Fruit fly (Drosophila melanogaster) whole organism, prepupa: ENCODE measurements around the gene CG11905.

ENCODE experiments used
- Blimp-1 ChIP-seq: fragments of 200-800 bp; sonication (Bioruptor generic); optimal IDR thresholded peaks from 3 replicates; lab custom pipeline; 2017; ENCODE audit warnings: missing biosample characterization, missing genetic modification characterization, mild to moderate bottlenecking, moderate library complexity, missing genetic modification reagents
- CG10631 ChIP-seq: fragments of 200-800 bp; sonication (Bioruptor generic); optimal IDR thresholded peaks from 2 replicates; lab custom pipeline; 2016; ENCODE audit warnings: missing biosample characterization, missing genetic modification characterization
- CG11294 ChIP-seq: fragments of 200-800 bp; sonication (Bioruptor generic); IDR thresholded peaks from 2 replicates; pipeline ENCODE4 v1.3.6; 2022; ENCODE audit warnings: missing biosample characterization, missing genetic modification characterization
- CG15336 ChIP-seq: fragments of 200-800 bp; sonication (Bioruptor generic); IDR thresholded peaks from 2 replicates; pipeline ENCODE4 v1.3.6; 2022; ENCODE audit warnings: missing biosample characterization, missing genetic modification characterization
- CG1621 ChIP-seq: fragments of 200-800 bp; sonication (Bioruptor generic); optimal IDR thresholded peaks from 3 replicates; lab custom pipeline; 2018; ENCODE audit warnings: missing biosample characterization, mild to moderate bottlenecking, missing genetic modification characterization
- CG16779 ChIP-seq: fragments of 200-800 bp; sonication (Bioruptor generic); optimal IDR thresholded peaks from 3 replicates; lab custom pipeline; 2017; ENCODE audit warnings: missing biosample characterization, mild to moderate bottlenecking, missing genetic modification characterization
- CG31627 ChIP-seq: fragments of 200-800 bp; sonication (Bioruptor generic); optimal IDR thresholded peaks from 3 replicates; lab custom pipeline; 2016; ENCODE audit warnings: missing biosample characterization, missing genetic modification characterization
- CG32006 ChIP-seq: fragments of 200-800 bp; sonication (Bioruptor generic); optimal IDR thresholded peaks from 3 replicates; lab custom pipeline; 2017; ENCODE audit warnings: missing biosample characterization, mild to moderate bottlenecking, missing genetic modification characterization
- CG34406 ChIP-seq: fragments of 200-800 bp; sonication (Bioruptor generic); optimal IDR thresholded peaks from 3 replicates; lab custom pipeline; 2016; ENCODE audit warnings: missing biosample characterization, missing genetic modification characterization
- CG3919 ChIP-seq: fragments of 200-800 bp; sonication (Bioruptor generic); optimal IDR thresholded peaks from 3 replicates; lab custom pipeline; 2016; ENCODE audit warnings: missing biosample characterization, missing genetic modification characterization
- CG4318 ChIP-seq: fragments of 200-800 bp; sonication (Bioruptor generic); optimal IDR thresholded peaks from 3 replicates; lab custom pipeline; 2017; ENCODE audit warnings: missing biosample characterization, mild to moderate bottlenecking, missing genetic modification characterization
- CG6163 ChIP-seq: fragments of 200-800 bp; sonication (Bioruptor generic); IDR thresholded peaks from 3 replicates; pipeline ENCODE4 v1.3.6; 2022; ENCODE audit warnings: missing biosample characterization, missing genetic modification characterization
- CG6276 ChIP-seq: fragments of 200-800 bp; sonication (Bioruptor generic); optimal IDR thresholded peaks from 2 replicates; lab custom pipeline; 2017; ENCODE audit warnings: missing biosample characterization, mild to moderate bottlenecking, missing genetic modification characterization
- CG6792 ChIP-seq: fragments of 200-800 bp; sonication (Bioruptor generic); optimal IDR thresholded peaks from 3 replicates; lab custom pipeline; 2016; ENCODE audit warnings: missing biosample characterization, missing genetic modification characterization
- CG6808 ChIP-seq: fragments of 200-800 bp; sonication (Bioruptor generic); optimal IDR thresholded peaks from 3 replicates; lab custom pipeline; 2017; ENCODE audit warnings: missing biosample characterization, missing genetic modification characterization, mild to moderate bottlenecking, moderate library complexity, missing genetic modification reagents
- CG6854 ChIP-seq: fragments of 200-800 bp; sonication (Bioruptor generic); optimal IDR thresholded peaks from 2 replicates; lab custom pipeline; 2017; ENCODE audit warnings: missing biosample characterization, mild to moderate bottlenecking, missing genetic modification characterization
- CG8119 ChIP-seq: fragments of 200-800 bp; sonication (Bioruptor generic); IDR thresholded peaks from 3 replicates; pipeline ENCODE4 v1.3.6; 2022; ENCODE audit warnings: missing biosample characterization, missing genetic modification characterization
- CG8632 ChIP-seq: fragments of 200-800 bp; sonication (Bioruptor generic); optimal IDR thresholded peaks from 3 replicates; lab custom pipeline; 2016; ENCODE audit warnings: missing biosample characterization, missing genetic modification characterization
- Eip78C ChIP-seq: fragments of 200-800 bp; sonication (Bioruptor generic); peaks from one replicate; lab custom pipeline; 2016; ENCODE audit warnings: missing biosample characterization, missing genetic modification characterization
- Eip93F ChIP-seq: fragments of 200-800 bp; sonication (Bioruptor generic); optimal IDR thresholded peaks from 2 replicates; lab custom pipeline; 2016; ENCODE audit warnings: missing biosample characterization, mild to moderate bottlenecking, missing genetic modification characterization
- Ets21C ChIP-seq: fragments of 200-800 bp; sonication (Bioruptor generic); optimal IDR thresholded peaks from 3 replicates; lab custom pipeline; 2016; ENCODE audit warnings: missing biosample characterization, missing genetic modification characterization
- Ets96B ChIP-seq: fragments of 200-800 bp; optimal IDR thresholded peaks from 2 replicates; lab custom pipeline; 2019; ENCODE audit warnings: missing biosample characterization, mild to moderate bottlenecking, missing genetic modification characterization, moderate library complexity
- Hr38 ChIP-seq: sonication (Bioruptor generic); optimal IDR thresholded peaks from 2 replicates; lab custom pipeline; 2016; ENCODE audit warnings: missing biosample characterization, missing genetic modification characterization
- Hr39 ChIP-seq: fragments of 200-800 bp; sonication (Bioruptor generic); optimal IDR thresholded peaks from 2 replicates; lab custom pipeline; 2016; ENCODE audit warnings: missing biosample characterization, missing genetic modification characterization
- Hr4 ChIP-seq: fragments of 200-800 bp; sonication (Bioruptor generic); optimal IDR thresholded peaks from 3 replicates; lab custom pipeline; 2016; ENCODE audit warnings: missing biosample characterization, missing genetic modification characterization
- Lpt ChIP-seq: fragments of 200-800 bp; sonication (Bioruptor generic); optimal IDR thresholded peaks from 3 replicates; lab custom pipeline; 2016; ENCODE audit warnings: missing biosample characterization, missing genetic modification characterization
- Met ChIP-seq: fragments of 200-800 bp; sonication (Bioruptor generic); optimal IDR thresholded peaks from 3 replicates; lab custom pipeline; 2016; ENCODE audit warnings: missing biosample characterization, missing genetic modification characterization
- Smox ChIP-seq: fragments of 200-800 bp; sonication (Bioruptor generic); optimal IDR thresholded peaks from 3 replicates; lab custom pipeline; 2016; ENCODE audit warnings: missing biosample characterization, missing genetic modification characterization
- Sox102F ChIP-seq: fragments of 200-800 bp; sonication (Bioruptor generic); optimal IDR thresholded peaks from 2 replicates; lab custom pipeline; 2016; ENCODE audit warnings: missing biosample characterization, mild to moderate bottlenecking, missing genetic modification characterization
- Sox14 ChIP-seq: fragments of 200-800 bp; sonication (Bioruptor generic); optimal IDR thresholded peaks from 3 replicates; lab custom pipeline; 2016; ENCODE audit warnings: missing biosample characterization, missing genetic modification characterization
- achi ChIP-seq: fragments of 200-800 bp; sonication (Bioruptor generic); optimal IDR thresholded peaks from 3 replicates; lab custom pipeline; 2016; ENCODE audit warnings: missing biosample characterization, missing genetic modification characterization
- acj6 ChIP-seq: fragments of 200-800 bp; sonication (Bioruptor generic); optimal IDR thresholded peaks from 3 replicates; lab custom pipeline; 2016; ENCODE audit warnings: missing biosample characterization, missing genetic modification characterization
- cyc ChIP-seq: fragments of 200-800 bp; sonication (Bioruptor generic); optimal IDR thresholded peaks from 3 replicates; lab custom pipeline; 2016; ENCODE audit warnings: missing biosample characterization, missing genetic modification characterization
- dac ChIP-seq: fragments of 200-800 bp; sonication (Bioruptor generic); optimal IDR thresholded peaks from 2 replicates; lab custom pipeline; 2017; ENCODE audit warnings: missing biosample characterization, mild to moderate bottlenecking, missing genetic modification characterization
- dsx ChIP-seq: fragments of 200-800 bp; optimal IDR thresholded peaks from 3 replicates; lab custom pipeline; 2019; ENCODE audit warnings: missing biosample characterization, mild to moderate bottlenecking, missing genetic modification characterization, moderate library complexity; ENCODE audit not compliant: poor library complexity, severe bottlenecking
- eg ChIP-seq: fragments of 200-800 bp; sonication (Bioruptor generic); IDR thresholded peaks from 3 replicates; pipeline ENCODE4 v1.3.6; 2022; ENCODE audit warnings: missing biosample characterization, missing genetic modification characterization
- esn ChIP-seq: fragments of 200-800 bp; sonication (Bioruptor generic); optimal IDR thresholded peaks from 2 replicates; lab custom pipeline; 2016; ENCODE audit warnings: missing biosample characterization, mild to moderate bottlenecking, missing genetic modification characterization, moderate library complexity
- fd59A ChIP-seq: fragments of 200-800 bp; sonication (Bioruptor generic); optimal IDR thresholded peaks from 2 replicates; lab custom pipeline; 2017; ENCODE audit warnings: missing biosample characterization, mild to moderate bottlenecking, missing genetic modification characterization, missing genetic modification reagents
- fd85E ChIP-seq: fragments of 200-800 bp; sonication (Bioruptor generic); optimal IDR thresholded peaks from 3 replicates; lab custom pipeline; 2016; ENCODE audit warnings: missing biosample characterization, missing genetic modification characterization
- fkh ChIP-seq: fragments of 200-800 bp; sonication (Bioruptor generic); optimal IDR thresholded peaks from 3 replicates; lab custom pipeline; 2017; ENCODE audit warnings: missing biosample characterization, mild to moderate bottlenecking, missing genetic modification characterization, moderate library complexity
- lz ChIP-seq: fragments of 200-800 bp; sonication (Bioruptor generic); optimal IDR thresholded peaks from 3 replicates; lab custom pipeline; 2016; ENCODE audit warnings: missing biosample characterization, missing genetic modification characterization
- salr ChIP-seq, 2 experiments: fragments of 200-800 bp; sonication (Bioruptor generic); optimal IDR thresholded peaks; 3 replicates each; lab custom pipeline; 2016 to 2018; ENCODE audit warnings: missing biosample characterization in 2 of 2, missing genetic modification characterization in 2 of 2, mild to moderate bottlenecking in 1 of 2
- spab ChIP-seq: fragments of 200-800 bp; sonication (Bioruptor generic); optimal IDR thresholded peaks from 2 replicates; lab custom pipeline; 2017; ENCODE audit warnings: missing biosample characterization, mild to moderate bottlenecking, missing genetic modification characterization, missing genetic modification reagents
- ss ChIP-seq, 2 experiments: fragments of 200-800 bp; sonication (Bioruptor generic); optimal IDR thresholded peaks; 2 replicates in 1 of 2; 3 replicates in 1 of 2; lab custom pipeline; 2017 to 2018; ENCODE audit warnings: mild to moderate bottlenecking in 2 of 2, missing biosample characterization in 2 of 2, missing genetic modification characterization in 2 of 2, moderate library complexity in 1 of 2
- svp ChIP-seq: fragments of 200-800 bp; sonication (Bioruptor generic); peaks from one replicate; lab custom pipeline; 2016; ENCODE audit warnings: missing biosample characterization, missing genetic modification characterization
- topi ChIP-seq: fragments of 200-800 bp; sonication (Bioruptor generic); optimal IDR thresholded peaks from 3 replicates; lab custom pipeline; 2016; ENCODE audit warnings: missing biosample characterization, missing genetic modification characterization
- vri ChIP-seq: fragments of 200-800 bp; sonication (Bioruptor generic); optimal IDR thresholded peaks from 3 replicates; lab custom pipeline; 2016; ENCODE audit warnings: missing biosample characterization, mild to moderate bottlenecking, missing genetic modification characterization

Gene CG11905

dm6 chr3L:16886179-16886930, 49.0 kb downstream of the CG11905 start:
- TF ChIP-seq CG6792 (no peak), CG1621 (tag; lab: Kevin White, UChicago) (no peak), CG16779 (peak; percentile 46), CG34406 (GFP tag; lab: Kevin White, UChicago) (no peak), dsx (no peak), esn (GFP tag; lab: Kevin White, UChicago) (no peak), lz (GFP tag; lab: Kevin White, UChicago) (no peak), CG15336 (no peak), CG11294 (no peak), svp (GFP tag; lab: Kevin White, UChicago) (peak; percentile 72), Smox (no peak), acj6 (no peak), Ets96B (tag; lab: Kevin White, UChicago) (no peak), fkh (GFP tag; lab: Kevin White, UChicago) (peak; percentile 15), vri (peak; percentile 51), ss (GFP tag; optimal IDR thresholded peaks at IDR 0.05; lab: Kevin White, UChicago) (peak in 1 of 2 experiments; percentile 12), eg (GFP tag; lab: Robert Waterston, UW) (peak; percentile 41; the same call in 1 of the 3 replicates), fd59A (no peak), topi (GFP tag; lab: Kevin White, UChicago) (no peak), CG6163 (GFP tag; lab: Robert Waterston, UW) (no peak), CG8632 (GFP tag; lab: Kevin White, UChicago) (no peak), Eip78C (peak; percentile 43), CG6276 (GFP tag; lab: Kevin White, UChicago) (peak; percentile 24), dac (GFP tag; lab: Kevin White, UChicago) (no peak), Hr38 (GFP tag; lab: Kevin White, UChicago) (no peak)

DNA sequence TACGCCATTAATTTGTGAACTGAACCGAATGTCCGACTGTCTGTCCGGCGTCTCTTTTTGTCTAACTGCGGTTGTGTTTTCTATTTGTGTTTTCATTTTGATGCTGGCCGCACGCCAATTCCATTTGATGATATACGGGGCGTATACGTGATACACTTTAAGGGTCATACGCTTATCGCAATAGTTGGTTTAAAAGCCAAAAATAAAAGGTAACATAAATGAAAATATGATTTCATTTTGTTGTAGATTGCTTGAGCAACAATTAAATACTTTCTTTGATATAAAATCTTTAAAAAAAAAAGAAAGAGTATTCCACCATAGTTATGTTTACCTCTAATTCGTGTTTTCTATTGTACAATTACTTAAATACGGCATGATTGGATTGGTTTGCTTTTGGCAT, 50.3 kb downstream of the CG11905 start:
- peak in 1 of 2 experiments; percentile 12 for TF ChIP-seq salr (GFP tag; optimal IDR thresholded peaks at IDR 0.05; lab: Kevin White, UChicago)
- TF ChIP-seq Blimp-1 (GFP tag; lab: Kevin White, UChicago): no peak
- no peak for TF ChIP-seq Lpt (GFP tag; lab: Kevin White, UChicago)
- peak; percentile 62 for TF ChIP-seq eg (GFP tag; lab: Robert Waterston, UW)
- TF ChIP-seq cyc (GFP tag; lab: Kevin White, UChicago): no peak
- no peak for TF ChIP-seq spab (GFP tag; lab: Kevin White, UChicago)
- no peak for TF ChIP-seq Smox
- TF ChIP-seq fkh (GFP tag; lab: Kevin White, UChicago): no peak
- no peak for TF ChIP-seq CG34406 (GFP tag; lab: Kevin White, UChicago)
- TF ChIP-seq dsx: no peak
- TF ChIP-seq Hr39: no peak
- TF ChIP-seq CG10631 (GFP tag; lab: Kevin White, UChicago): no peak
- no peak for TF ChIP-seq Sox102F (GFP tag; lab: Kevin White, UChicago)
- no peak for TF ChIP-seq CG4318 (GFP tag; lab: Kevin White, UChicago)
- 0 out of 3 replicates have a peak, but pooled peaks have one; percentile 28 for TF ChIP-seq CG6163 (GFP tag; lab: Robert Waterston, UW)
- no peak for TF ChIP-seq fd85E (GFP tag; lab: Kevin White, UChicago)
- peak; percentile 18 for TF ChIP-seq CG32006
- TF ChIP-seq achi (GFP tag; lab: Kevin White, UChicago): no peak
- TF ChIP-seq topi (GFP tag; lab: Kevin White, UChicago): no peak
- peak; percentile 71 for TF ChIP-seq CG15336
- no peak for TF ChIP-seq Ets21C (GFP tag; lab: Kevin White, UChicago)
- 0 out of 2 replicates have a peak, but pooled peaks have one; percentile 29 for TF ChIP-seq CG11294
- no peak for TF ChIP-seq CG6808 (GFP tag; lab: Kevin White, UChicago)
- no peak for TF ChIP-seq CG31627 (GFP tag; lab: Kevin White, UChicago)
- no peak for TF ChIP-seq CG6792
- TF ChIP-seq CG8632 (GFP tag; lab: Kevin White, UChicago): no peak
- no peak for TF ChIP-seq Met (GFP tag; lab: Kevin White, UChicago)
- peak; percentile 19 for TF ChIP-seq Hr4 (GFP tag; lab: Kevin White, UChicago)
- no peak for TF ChIP-seq Sox14
- no peak for TF ChIP-seq fd59A
- no peak for TF ChIP-seq CG6854 (GFP tag; lab: Kevin White, UChicago)
- TF ChIP-seq CG1621 (tag; lab: Kevin White, UChicago): no peak
- no peak for TF ChIP-seq Eip93F (GFP tag; lab: Kevin White, UChicago)
- TF ChIP-seq CG6276 (GFP tag; lab: Kevin White, UChicago): peak; percentile 12
- no peak for TF ChIP-seq vri
- peak; percentile 53; the same call in 2 of the 3 replicates for TF ChIP-seq CG8119 (GFP tag; lab: Robert Waterston, UW)
- no peak for TF ChIP-seq CG16779
- TF ChIP-seq Hr38 (GFP tag; lab: Kevin White, UChicago): no peak
- no peak for TF ChIP-seq CG3919 (GFP tag; lab: Kevin White, UChicago)
